Worm (Caenorhabditis elegans): ENCODE results near the gene nhr-225.

Gene nhr-225

DNA sequence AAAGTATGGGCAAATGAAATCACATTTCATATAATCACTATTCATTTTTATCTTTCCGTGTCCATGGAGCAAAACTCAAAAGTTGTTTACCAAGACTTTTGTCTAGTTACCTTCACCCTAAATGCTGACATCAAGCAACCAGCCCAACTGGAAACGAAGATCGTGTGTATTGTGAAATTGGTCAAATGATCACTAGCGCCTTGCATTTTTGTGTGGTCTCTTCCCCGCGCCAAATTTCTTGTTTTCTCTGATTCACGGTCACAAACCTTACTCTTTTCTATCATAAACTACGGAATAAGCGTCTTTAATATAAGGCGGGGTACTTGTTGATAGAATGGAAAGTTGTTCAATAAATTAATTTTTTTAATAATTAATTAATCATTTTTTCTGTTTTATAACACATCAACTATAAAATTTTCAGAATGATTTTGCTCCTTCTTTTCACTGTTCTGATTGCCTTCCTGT lies 40.1 kb downstream of the nhr-225 start, which contains the start of gene cyp-33C7 (continued):
- TF ChIP-seq lim-7 (GFP tag; IDR thresholded peaks at IDR 0.05) (no peak), nhr-77 (tag; optimal IDR thresholded peaks at IDR 0.05) (peak; percentile 89), daf-12 (tag; optimal IDR thresholded peaks at IDR 0.05) (no peak), F10B5.3 (tag; optimal IDR thresholded peaks at IDR 0.05) (no peak), fkh-10 (GFP tag; optimal IDR thresholded peaks at IDR 0.05) (no peak), sdz-12 (GFP tag; optimal IDR thresholded peaks at IDR 0.05) (no peak), dve-1 (tag; optimal IDR thresholded peaks at IDR 0.05; ENCODE audit: insufficient read depth) (peak; percentile 87), R02D3.7 (tag; optimal IDR thresholded peaks at IDR 0.05) (no peak), ama-1 (optimal IDR thresholded peaks at IDR 0.05) (no peak), rbr-2 (tag; optimal IDR thresholded peaks at IDR 0.05) (no peak), Y105C5A.15 (GFP tag; IDR thresholded peaks at IDR 0.05) (no peak), duxl-1 (tag; optimal IDR thresholded peaks at IDR 0.05; ENCODE audit: poor library complexity) (no peak), lin-1 (GFP tag; IDR thresholded peaks at IDR 0.05) (0 out of 2 replicates have a peak, but pooled peaks have one; percentile 36), snpc-4 (tag; optimal IDR thresholded peaks at IDR 0.05) (no peak), F44E2.7 (GFP tag; IDR thresholded peaks at IDR 0.05) (no peak), nhr-237 (tag; optimal IDR thresholded peaks at IDR 0.05) (no peak), dmd-6 (GFP tag; IDR thresholded peaks at IDR 0.05) (peak; percentile 85), fos-1 (tag; optimal IDR thresholded peaks at IDR 0.05) (no peak), Y48G9A.11 (GFP tag; IDR thresholded peaks at IDR 0.05) (no peak), nhr-28 (tag; optimal IDR thresholded peaks at IDR 0.05) (peak; percentile 98), zip-11 (GFP tag; IDR thresholded peaks at IDR 0.05) (no peak), tag-97 (GFP tag; IDR thresholded peaks at IDR 0.05) (no peak), ceh-44 (GFP tag; IDR thresholded peaks at IDR 0.05) (no peak), lir-3 (tag; optimal IDR thresholded peaks at IDR 0.05) (no peak), jun-1 (tag; optimal IDR thresholded peaks at IDR 0.05) (no peak), egl-27 (tag; optimal IDR thresholded peaks at IDR 0.05) (no peak), mes-2 (tag; optimal IDR thresholded peaks at IDR 0.05; ENCODE audit: poor library complexity, severe bottlenecking) (peak; percentile 44), ceh-32 (tag; optimal IDR thresholded peaks at IDR 0.05; ENCODE audit: poor library complexity) (no peak), lin-13 (GFP tag; optimal IDR thresholded peaks at IDR 0.05) (no peak), daf-19 (GFP tag; conservative IDR thresholded peaks at IDR 0.05) (no peak), arid-1 (GFP tag; conservative IDR thresholded peaks at IDR 0.05) (no peak)

DNA sequence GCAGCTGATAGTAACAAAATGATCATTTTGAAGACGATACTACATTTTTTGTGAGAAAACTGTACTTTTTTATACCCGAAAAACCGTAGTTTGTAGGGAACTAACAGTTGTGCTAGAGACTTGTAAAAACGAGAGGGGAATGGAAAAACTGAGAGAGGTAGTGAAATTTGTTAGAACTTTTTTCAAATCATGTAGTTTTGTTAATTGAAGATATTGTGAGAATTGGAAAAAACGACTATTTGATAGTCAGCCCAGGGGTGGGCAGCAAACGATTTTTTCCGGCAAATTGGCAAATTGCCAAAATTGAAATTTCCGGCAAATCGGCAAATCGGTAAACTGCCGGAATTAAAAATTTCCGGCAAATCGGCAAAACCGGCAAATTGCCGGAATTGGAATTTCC lies 41.0 kb downstream of the nhr-225 start, which contains the start of gene cyp-33C6:
cyp-33C6 (minus strand) TSS at position 101 of the 400 bp plus-strand sequence.
- TF ChIP-seq T26A8.4 (GFP tag; IDR thresholded peaks at IDR 0.05) (no peak), zfp-2 (tag; optimal IDR thresholded peaks at IDR 0.05) (no peak), dve-1 (tag; optimal IDR thresholded peaks at IDR 0.05; ENCODE audit: insufficient read depth) (no peak), hlh-11 (tag; optimal IDR thresholded peaks at IDR 0.05) (no peak)

DNA sequence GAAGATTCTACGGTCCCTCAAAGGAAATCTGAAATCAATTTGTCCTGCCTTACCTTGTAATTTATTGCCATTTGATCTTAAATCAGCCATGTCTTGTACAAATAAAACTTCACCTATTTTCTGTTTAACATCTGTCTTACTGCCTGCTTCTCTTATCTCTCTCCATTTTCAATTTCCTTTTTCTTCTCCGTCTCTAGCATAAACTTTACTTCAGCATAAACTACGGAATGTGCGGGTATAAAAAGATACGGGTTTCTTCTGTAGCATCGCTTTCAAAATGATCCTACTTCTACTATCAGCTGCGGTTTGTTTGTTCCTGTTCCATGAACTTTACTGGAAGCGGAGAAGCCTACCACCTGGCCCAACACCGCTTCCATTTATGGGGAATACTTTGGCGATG lies 45.5 kb downstream of the nhr-225 start, which contains the start of gene cyp-33C5:
cyp-33C5 (plus strand) TSS at position 254 of the 400 bp plus-strand sequence.
- TF ChIP-seq spr-1 (tag; optimal IDR thresholded peaks at IDR 0.05), result no peak
- TF ChIP-seq daf-8 (GFP tag; IDR thresholded peaks at IDR 0.05), result no peak
- TF ChIP-seq aha-1 (tag), result no peak
- TF ChIP-seq pqm-1 (tag; optimal IDR thresholded peaks at IDR 0.05), result peak; percentile 23
- peak; percentile 25 for TF ChIP-seq hlh-11 (tag; optimal IDR thresholded peaks at IDR 0.05)
- peak; percentile 98 for TF ChIP-seq nhr-28 (tag; optimal IDR thresholded peaks at IDR 0.05)
- peak; percentile 54 for TF ChIP-seq dve-1 (tag; optimal IDR thresholded peaks at IDR 0.05; ENCODE audit: insufficient read depth)
- 0 out of 2 replicates have a peak, but pooled peaks have one; percentile 41 for TF ChIP-seq lin-1 (GFP tag; IDR thresholded peaks at IDR 0.05)
- no peak for TF ChIP-seq fos-1 (tag; optimal IDR thresholded peaks at IDR 0.05)
- TF ChIP-seq daf-16 (GFP tag; optimal IDR thresholded peaks at IDR 0.05), result no peak
- TF ChIP-seq daf-16 (tag; optimal IDR thresholded peaks at IDR 0.05), result peak; percentile 46
- no peak for TF ChIP-seq ceh-28 (tag; optimal IDR thresholded peaks at IDR 0.05)
- no peak for TF ChIP-seq nhr-42 (GFP tag; IDR thresholded peaks at IDR 0.05)
- TF ChIP-seq mes-2 (tag; optimal IDR thresholded peaks at IDR 0.05; ENCODE audit: poor library complexity, severe bottlenecking), result no peak
- no peak for TF ChIP-seq mdl-1 (tag; optimal IDR thresholded peaks at IDR 0.05)
- no peak for TF ChIP-seq mxl-2 (GFP tag; conservative IDR thresholded peaks at IDR 0.05)
- peak; percentile 5 for TF ChIP-seq duxl-1 (tag; optimal IDR thresholded peaks at IDR 0.05; ENCODE audit: poor library complexity)
- peak; percentile 70 for TF ChIP-seq dmd-6 (GFP tag; IDR thresholded peaks at IDR 0.05)
- TF ChIP-seq egl-27 (tag; optimal IDR thresholded peaks at IDR 0.05), result no peak

All from whole organism, L4 larva.